Worm (Caenorhabditis elegans) whole organism, L4 larva: Measurements from ENCODE around the gene Y75B8A.28.

Experiments
- aly-2 ChIP-seq: sonication (generic microtip); optimal IDR thresholded peaks from 2 replicates; lab custom pipeline; 2018; ENCODE audit warnings: missing biosample characterization, missing genetic modification characterization
- egl-27 ChIP-seq: sonication (generic microtip); optimal IDR thresholded peaks from 3 replicates; lab custom pipeline; 2017; ENCODE audit warnings: missing biosample characterization, missing genetic modification reagents, missing genetic modification characterization
- egl-43 ChIP-seq: fragments of 200-800 bp; sonication (Bioruptor generic); IDR thresholded peaks from 2 replicates; pipeline ENCODE4 v1.3.6; 2022; ENCODE audit warnings: missing genetic modification reagents, missing genetic modification characterization, missing compliant biosample characterization
- lin-38 ChIP-seq: fragments of 200-800 bp; sonication (Bioruptor generic); IDR thresholded peaks from 2 replicates; pipeline ENCODE4 v1.3.6; 2022; ENCODE audit warnings: missing genetic modification reagents, missing genetic modification characterization, missing compliant biosample characterization
- lin-39 ChIP-seq: fragments of 150-350 bp; optimal IDR thresholded peaks from 2 replicates; lab custom pipeline; 2014; ENCODE audit warnings: missing biosample characterization, missing genetic modification reagents, missing genetic modification characterization
- madf-9 ChIP-seq: fragments of 200-800 bp; sonication (Bioruptor generic); conservative IDR thresholded peaks from 2 replicates; pipeline ENCODE4 v1.3.6; 2022; ENCODE audit warnings: missing genetic modification reagents, missing genetic modification characterization, missing compliant biosample characterization
- mep-1 ChIP-seq: fragments of 150-350 bp; sonication (generic microtip); optimal IDR thresholded peaks from 3 replicates; lab custom pipeline; 2014; ENCODE audit warnings: missing biosample characterization, missing genetic modification characterization
- nhr-237 ChIP-seq: sonication (generic microtip); optimal IDR thresholded peaks from 2 replicates; lab custom pipeline; 2017; ENCODE audit warnings: missing biosample characterization, missing genetic modification characterization
- php-3 ChIP-seq: fragments of 200-800 bp; sonication (Bioruptor generic); IDR thresholded peaks from 2 replicates; pipeline ENCODE4 v1.3.6; 2022; ENCODE audit warnings: missing genetic modification reagents, missing genetic modification characterization, missing compliant biosample characterization
- skn-1 ChIP-seq: fragments of 150-350 bp; optimal IDR thresholded peaks from 2 replicates; lab custom pipeline; 2014; ENCODE audit warnings: missing biosample characterization, missing genetic modification characterization
- vab-7 ChIP-seq: fragments of 200-800 bp; sonication (Bioruptor generic); IDR thresholded peaks from 2 replicates; pipeline ENCODE4 v1.3.6; 2022; ENCODE audit warnings: missing genetic modification reagents, missing genetic modification characterization, missing compliant biosample characterization

- TF ChIP-seq egl-27 (tag; lab: Kevin White, UChicago) (no peak), skn-1 (tag; lab: Kevin White, UChicago) (no peak), php-3 (GFP tag; lab: Robert Waterston, UW) (no peak), vab-7 (GFP tag; lab: Robert Waterston, UW) (no peak), lin-39 (tag; lab: Kevin White, UChicago) (no peak), egl-43 (no peak), aly-2 (tag; lab: Kevin White, UChicago) (no peak), nhr-237 (no peak), madf-9 (GFP tag; lab: Robert Waterston, UW) (no peak), lin-38 (GFP tag; lab: Robert Waterston, UW) (peak; percentile 73), mep-1 (tag; lab: Kevin White, UChicago) (no peak)
These were observed 51.2 kb downstream of the Y75B8A.28 start, which contains the start of gene rpt-6 for ce11 chrIII:12370011-12370506.
